Fruit fly (Drosophila melanogaster) whole organism, embryonic: ENCODE results near the gene CG2608.

Source experiments
- Abd-B ChIP-seq: fragments of 200-800 bp; sonication (Bioruptor generic); optimal IDR thresholded peaks from 2 replicates; lab custom pipeline; 2018; ENCODE audit warnings: missing biosample characterization, mild to moderate bottlenecking, missing genetic modification characterization, moderate library complexity
- Bgb ChIP-seq: fragments of 200-800 bp; sonication (Bioruptor generic); IDR thresholded peaks from 2 replicates; pipeline ENCODE4 v1.3.6; 2022; ENCODE audit warnings: missing biosample characterization, missing genetic modification characterization; ENCODE audit not compliant: partially characterized antibody
- BtbVII ChIP-seq: fragments of 200-800 bp; sonication (Bioruptor generic); optimal IDR thresholded peaks from 3 replicates; lab custom pipeline; 2017; ENCODE audit warnings: missing biosample characterization, mild to moderate bottlenecking, missing genetic modification characterization
- CG10462 ChIP-seq: fragments of 200-800 bp; sonication (Bioruptor generic); optimal IDR thresholded peaks from 2 replicates; lab custom pipeline; 2016; ENCODE audit warnings: missing biosample characterization, missing genetic modification characterization
- CG10959 ChIP-seq: fragments of 200-800 bp; sonication (Bioruptor generic); IDR thresholded peaks from 2 replicates; pipeline ENCODE4 v1.3.6; 2022; ENCODE audit warnings: missing biosample characterization, missing genetic modification characterization
- CG10979 ChIP-seq: fragments of 200-800 bp; sonication (Bioruptor generic); optimal IDR thresholded peaks from 2 replicates; lab custom pipeline; 2018; ENCODE audit warnings: missing biosample characterization, mild to moderate bottlenecking, missing genetic modification characterization, moderate library complexity
- CG12219 ChIP-seq: fragments of 200-800 bp; sonication (Bioruptor generic); optimal IDR thresholded peaks from 3 replicates; lab custom pipeline; 2018; ENCODE audit warnings: missing biosample characterization, mild to moderate bottlenecking, missing genetic modification characterization
- CG16863 ChIP-seq: fragments of 200-800 bp; sonication (Bioruptor generic); optimal IDR thresholded peaks from 3 replicates; lab custom pipeline; 2016; ENCODE audit warnings: missing biosample characterization, missing genetic modification characterization
- CG2120 ChIP-seq: fragments of 200-800 bp; sonication (Bioruptor generic); optimal IDR thresholded peaks from 3 replicates; lab custom pipeline; 2016; ENCODE audit warnings: missing biosample characterization, missing genetic modification characterization
- CG2202 ChIP-seq: fragments of 200-800 bp; sonication (Bioruptor generic); optimal IDR thresholded peaks from 2 replicates; lab custom pipeline; 2018; ENCODE audit warnings: missing biosample characterization, mild to moderate bottlenecking, missing genetic modification characterization
- CG2712 ChIP-seq: fragments of 200-800 bp; optimal IDR thresholded peaks from 3 replicates; lab custom pipeline; 2019; ENCODE audit warnings: missing biosample characterization, mild to moderate bottlenecking, missing genetic modification characterization, moderate library complexity
- CG31365 ChIP-seq: fragments of 200-800 bp; sonication (Bioruptor generic); optimal IDR thresholded peaks from 2 replicates; lab custom pipeline; 2018; ENCODE audit warnings: missing biosample characterization, mild to moderate bottlenecking, missing genetic modification characterization
- CG3407 ChIP-seq: fragments of 200-800 bp; sonication (Bioruptor generic); optimal IDR thresholded peaks from 2 replicates; lab custom pipeline; 2018; ENCODE audit warnings: missing biosample characterization, mild to moderate bottlenecking, missing genetic modification characterization
- CG34422 ChIP-seq: fragments of 200-800 bp; sonication (Bioruptor generic); IDR thresholded peaks from 3 replicates; pipeline ENCODE4 v1.3.6; 2022; ENCODE audit warnings: missing biosample characterization, missing genetic modification characterization
- CG3995 ChIP-seq: fragments of 200-800 bp; sonication (Bioruptor generic); optimal IDR thresholded peaks from 3 replicates; lab custom pipeline; 2016; ENCODE audit warnings: missing biosample characterization, missing genetic modification characterization
- CG4854 ChIP-seq: fragments of 200-800 bp; sonication (Bioruptor generic); optimal IDR thresholded peaks from 2 replicates; lab custom pipeline; 2016; ENCODE audit warnings: missing biosample characterization, missing genetic modification characterization, inconsistent platforms
- CG6654 ChIP-seq: fragments of 200-800 bp; sonication (Bioruptor generic); optimal IDR thresholded peaks from 2 replicates; lab custom pipeline; 2017; ENCODE audit warnings: missing biosample characterization, mild to moderate bottlenecking, missing genetic modification characterization
- CG6791 ChIP-seq: fragments of 200-800 bp; sonication (Bioruptor generic); IDR thresholded peaks from 3 replicates; pipeline ENCODE4 v1.3.6; 2022; ENCODE audit warnings: missing biosample characterization, missing genetic modification characterization; ENCODE audit not compliant: partially characterized antibody
- CG7839 ChIP-seq: fragments of 200-800 bp; sonication (Bioruptor generic); optimal IDR thresholded peaks from 3 replicates; lab custom pipeline; 2018; ENCODE audit warnings: missing biosample characterization, mild to moderate bottlenecking, missing genetic modification characterization, moderate library complexity
- CG8089 ChIP-seq: fragments of 200-800 bp; sonication (Bioruptor generic); optimal IDR thresholded peaks from 3 replicates; lab custom pipeline; 2016; ENCODE audit warnings: missing biosample characterization, missing genetic modification characterization
- CG9797 ChIP-seq: fragments of 200-800 bp; sonication (Bioruptor generic); optimal IDR thresholded peaks from 3 replicates; lab custom pipeline; 2018; ENCODE audit warnings: missing biosample characterization, mild to moderate bottlenecking, missing genetic modification characterization
- Deaf1 ChIP-seq: fragments of 200-800 bp; optimal IDR thresholded peaks from 3 replicates; lab custom pipeline; 2019; ENCODE audit warnings: missing biosample characterization, mild to moderate bottlenecking, missing genetic modification characterization, moderate library complexity
- Doc2 ChIP-seq: fragments of 200-800 bp; sonication (Bioruptor generic); IDR thresholded peaks from 2 replicates; pipeline ENCODE4 v1.3.6; 2022; ENCODE audit warnings: missing biosample characterization, missing genetic modification characterization
- Fer1 ChIP-seq: fragments of 200-800 bp; sonication (Bioruptor generic); optimal IDR thresholded peaks from 2 replicates; lab custom pipeline; 2017; ENCODE audit warnings: missing biosample characterization, mild to moderate bottlenecking, missing genetic modification characterization
- H2.0 ChIP-seq: fragments of 200-800 bp; sonication (Bioruptor generic); IDR thresholded peaks from 2 replicates; pipeline ENCODE4 v1.3.6; 2022; ENCODE audit warnings: missing biosample characterization, missing genetic modification characterization
- Hmr ChIP-seq: fragments of 200-800 bp; sonication (Bioruptor generic); optimal IDR thresholded peaks from 3 replicates; lab custom pipeline; 2017; ENCODE audit warnings: mild to moderate bottlenecking, missing biosample characterization, missing genetic modification reagents, missing genetic modification characterization
- Kr ChIP-seq: fragments of 200-800 bp; sonication (Bioruptor generic); optimal IDR thresholded peaks from 2 replicates; lab custom pipeline; 2017; ENCODE audit warnings: missing biosample characterization, mild to moderate bottlenecking, missing genetic modification characterization
- Mad ChIP-seq: fragments of 200-800 bp; sonication (Bioruptor generic); optimal IDR thresholded peaks from 2 replicates; lab custom pipeline; 2016; ENCODE audit warnings: missing biosample characterization, missing genetic modification characterization
- Nf-YA ChIP-seq: fragments of 200-800 bp; sonication (Bioruptor generic); IDR thresholded peaks from 2 replicates; pipeline ENCODE4 v1.3.6; 2022; ENCODE audit warnings: missing biosample characterization, missing genetic modification characterization
- Six4 ChIP-seq: fragments of 200-800 bp; sonication (Bioruptor generic); optimal IDR thresholded peaks from 2 replicates; lab custom pipeline; 2016; ENCODE audit warnings: missing biosample characterization, missing genetic modification characterization
- Spps ChIP-seq: fragments of 200-800 bp; sonication (Bioruptor generic); optimal IDR thresholded peaks from 2 replicates; lab custom pipeline; 2018; ENCODE audit warnings: missing biosample characterization, mild to moderate bottlenecking, missing genetic modification characterization
- Sry-δ ChIP-seq: fragments of 200-800 bp; sonication (Bioruptor generic); optimal IDR thresholded peaks from 2 replicates; lab custom pipeline; 2016; ENCODE audit warnings: missing biosample characterization, missing genetic modification characterization
- Usf ChIP-seq: fragments of 200-800 bp; sonication (Bioruptor generic); optimal IDR thresholded peaks from 2 replicates; lab custom pipeline; 2017; ENCODE audit warnings: missing genotype, missing biosample characterization, missing genetic modification characterization
- bowl ChIP-seq: fragments of 200-800 bp; sonication (Bioruptor generic); IDR thresholded peaks from 2 replicates; pipeline ENCODE4 v1.3.6; 2022; ENCODE audit warnings: missing biosample characterization, missing genetic modification characterization
- cas ChIP-seq: fragments of 200-800 bp; sonication (Bioruptor generic); IDR thresholded peaks from 2 replicates; pipeline ENCODE4 v1.3.6; 2022; ENCODE audit warnings: missing biosample characterization, missing genetic modification characterization
- chinmo ChIP-seq: fragments of 200-800 bp; sonication (Bioruptor generic); IDR thresholded peaks from 4 replicates; pipeline ENCODE4 v1.3.6; 2022; ENCODE audit warnings: missing biosample characterization, missing genetic modification characterization; ENCODE audit not compliant: partially characterized antibody
- dpn ChIP-seq, 2 experiments: fragments of 200-800 bp; sonication (Bioruptor generic); optimal IDR thresholded peaks; 3 replicates each; lab custom pipeline; 2016; ENCODE audit warnings: missing biosample characterization in 2 of 2, missing genetic modification characterization in 2 of 2
- fd3F ChIP-seq: fragments of 200-800 bp; sonication (Bioruptor generic); optimal IDR thresholded peaks from 2 replicates; lab custom pipeline; 2018; ENCODE audit warnings: missing biosample characterization, mild to moderate bottlenecking, missing genetic modification characterization, moderate library complexity
- hbn ChIP-seq: fragments of 200-800 bp; sonication (Bioruptor generic); IDR thresholded peaks from 2 replicates; pipeline ENCODE4 v1.3.6; 2022; ENCODE audit warnings: missing biosample characterization, missing genetic modification characterization; ENCODE audit not compliant: partially characterized antibody
- her ChIP-seq: fragments of 200-800 bp; sonication (Bioruptor generic); optimal IDR thresholded peaks from 2 replicates; lab custom pipeline; 2016; ENCODE audit warnings: missing biosample characterization, missing genetic modification characterization
- kay ChIP-seq: fragments of 200-800 bp; sonication (Bioruptor generic); optimal IDR thresholded peaks from 2 replicates; lab custom pipeline; 2016; ENCODE audit warnings: missing biosample characterization, missing genetic modification characterization
- lab ChIP-seq: fragments of 200-800 bp; sonication (Bioruptor generic); optimal IDR thresholded peaks from 3 replicates; lab custom pipeline; 2017; ENCODE audit warnings: missing biosample characterization, missing genetic modification characterization, mild to moderate bottlenecking, moderate library complexity, missing genetic modification reagents
- nmo ChIP-seq: fragments of 200-800 bp; sonication (Bioruptor generic); optimal IDR thresholded peaks from 2 replicates; lab custom pipeline; 2018; ENCODE audit warnings: missing biosample characterization, mild to moderate bottlenecking, missing genetic modification characterization, moderate library complexity
- onecut ChIP-seq: fragments of 200-800 bp; sonication (Bioruptor generic); IDR thresholded peaks from 2 replicates; pipeline ENCODE4 v1.3.6; 2022; ENCODE audit warnings: missing biosample characterization, missing genetic modification characterization
- peb ChIP-seq: fragments of 200-800 bp; sonication (Bioruptor generic); IDR thresholded peaks from 2 replicates; pipeline ENCODE4 v1.3.6; 2022; ENCODE audit warnings: missing biosample characterization, missing genetic modification characterization
- pnt ChIP-seq: fragments of 200-800 bp; sonication (Bioruptor generic); optimal IDR thresholded peaks from 3 replicates; lab custom pipeline; 2016; ENCODE audit warnings: missing biosample characterization, missing genetic modification characterization
- ro ChIP-seq: fragments of 200-800 bp; sonication (Bioruptor generic); IDR thresholded peaks from 2 replicates; pipeline ENCODE4 v1.3.6; 2022; ENCODE audit warnings: missing biosample characterization, missing genetic modification characterization
- sima ChIP-seq: fragments of 200-800 bp; sonication (Bioruptor generic); optimal IDR thresholded peaks from 2 replicates; lab custom pipeline; 2016; ENCODE audit warnings: missing biosample characterization, missing genetic modification characterization
- tgo ChIP-seq: fragments of 200-800 bp; sonication (Bioruptor generic); IDR thresholded peaks from 3 replicates; pipeline ENCODE4 v1.3.6; 2022; ENCODE audit warnings: missing biosample characterization, missing genetic modification characterization
- tx ChIP-seq: fragments of 200-800 bp; sonication (Bioruptor generic); optimal IDR thresholded peaks from 2 replicates; lab custom pipeline; 2016; ENCODE audit warnings: missing biosample characterization, missing genetic modification characterization
- vnd ChIP-seq: fragments of 200-800 bp; sonication (Bioruptor generic); IDR thresholded peaks from 3 replicates; pipeline ENCODE4 v1.3.6; 2022; ENCODE audit warnings: missing biosample characterization, missing genetic modification characterization; ENCODE audit not compliant: partially characterized antibody
- zfh1 ChIP-seq: fragments of 200-800 bp; sonication (Bioruptor generic); IDR thresholded peaks from 3 replicates; pipeline ENCODE4 v1.3.6; 2022; ENCODE audit warnings: missing biosample characterization, missing genetic modification characterization

The CG2608 gene

DNA sequence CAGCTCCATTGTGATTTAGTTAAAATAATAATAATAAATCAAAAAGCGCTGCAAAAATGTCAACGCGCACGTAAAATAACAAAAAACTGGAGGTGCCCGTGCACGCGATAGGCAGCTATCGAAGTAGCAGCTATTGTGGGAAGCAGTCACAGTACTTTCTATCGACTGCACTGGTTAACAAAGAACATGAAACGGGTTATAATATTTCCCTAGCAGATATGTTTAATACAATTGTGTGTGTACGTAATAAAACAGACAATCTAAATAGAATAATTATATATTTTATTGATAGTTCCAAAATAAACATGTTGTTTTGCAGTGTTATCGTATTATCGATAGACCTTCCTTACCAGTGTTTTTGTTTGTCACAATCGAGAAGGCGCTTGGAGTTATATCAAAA, 30.3 kb downstream of the CG2608 start, which contains the start of the genes CG31678 and IKKepsilon (continued):
- TF ChIP-seq Nf-YA (GFP tag; lab: Robert Waterston, UW) (no peak), Mad (peak; percentile 36), BtbVII (no peak), CG3407 (GFP tag; lab: Kevin White, UChicago) (no peak), Bgb (GFP tag; lab: Robert Waterston, UW) (peak; percentile 94), CG9797 (GFP tag; lab: Kevin White, UChicago) (peak; percentile 12), CG7839 (peak; percentile 37), CG31365 (tag; lab: Kevin White, UChicago) (no peak), lab (GFP tag; lab: Kevin White, UChicago) (peak; percentile 23), H2.0 (GFP tag; lab: Robert Waterston, UW) (no peak), Abd-B (no peak), Deaf1 (no peak), Spps (tag; lab: Kevin White, UChicago) (no peak), Hmr (GFP tag; lab: Kevin White, UChicago) (no peak), CG6791 (GFP tag; lab: Robert Waterston, UW) (peak; percentile 90), CG8089 (GFP tag; lab: Kevin White, UChicago) (no peak), tx (GFP tag; lab: Kevin White, UChicago) (no peak), peb (GFP tag; lab: Robert Waterston, UW) (no peak), dpn (GFP tag; optimal IDR thresholded peaks at IDR 0.05; lab: Kevin White, UChicago) (peak in 1 of 2 experiments; percentile 54), bowl (GFP tag; lab: Robert Waterston, UW) (no peak), pnt (GFP tag; lab: Kevin White, UChicago) (no peak), fd3F (peak; percentile 15), CG4854 (GFP tag; lab: Kevin White, UChicago) (no peak), CG2712 (tag; lab: Kevin White, UChicago) (peak; percentile 58), kay (no peak), ro (GFP tag; lab: Robert Waterston, UW) (no peak), vnd (GFP tag; lab: Robert Waterston, UW) (peak; percentile 95), CG34422 (peak; percentile 64; the same call in 2 of the 3 replicates), onecut (no peak), cas (GFP tag; lab: Robert Waterston, UW) (no peak), nmo (peak; percentile 66), Usf (GFP tag; lab: Kevin White, UChicago) (no peak), CG3995 (GFP tag; lab: Kevin White, UChicago) (peak; percentile 99), tgo (no peak), CG6654 (GFP tag; lab: Kevin White, UChicago) (no peak), chinmo (GFP tag; lab: Robert Waterston, UW) (peak; percentile 86; the same call in 2 of the 4 replicates), CG12219 (GFP tag; lab: Kevin White, UChicago) (no peak), Six4 (no peak), Sry-δ (GFP tag; lab: Kevin White, UChicago) (peak; percentile 70), CG10462 (no peak), CG2120 (GFP tag; lab: Kevin White, UChicago) (peak; percentile 60), her (GFP tag; lab: Kevin White, UChicago) (no peak), CG16863 (GFP tag; lab: Kevin White, UChicago) (no peak), CG2202 (tag; lab: Kevin White, UChicago) (no peak), CG10979 (tag; lab: Kevin White, UChicago) (peak; percentile 23), Kr (GFP tag; lab: Kevin White, UChicago) (no peak), Fer1 (GFP tag; lab: Kevin White, UChicago) (peak; percentile 43), CG10959 (GFP tag; lab: Robert Waterston, UW) (no peak), hbn (GFP tag; lab: Robert Waterston, UW) (peak; percentile 86), zfh1 (GFP tag; lab: Robert Waterston, UW) (peak; percentile 25; the same call in 1 of the 3 replicates), Doc2 (GFP tag; lab: Robert Waterston, UW) (no peak), sima (no peak)
